Worm (Caenorhabditis elegans) whole organism, late embryonic: ENCODE measurements around the gene C16D9.1.

Experiments used
- ama-1 ChIP-seq: fragments of 150-350 bp; optimal IDR thresholded peaks from 2 replicates; lab custom pipeline; 2014
- ceh-48 ChIP-seq: sonication (generic microtip); optimal IDR thresholded peaks from 2 replicates; lab custom pipeline; 2016; ENCODE audit warnings: missing genetic modification characterization, inconsistent platforms, missing compliant biosample characterization
- fkh-6 ChIP-seq: sonication (generic microtip); optimal IDR thresholded peaks from 2 replicates; lab custom pipeline; 2016; ENCODE audit warnings: missing genetic modification characterization, missing compliant biosample characterization

DNA sequence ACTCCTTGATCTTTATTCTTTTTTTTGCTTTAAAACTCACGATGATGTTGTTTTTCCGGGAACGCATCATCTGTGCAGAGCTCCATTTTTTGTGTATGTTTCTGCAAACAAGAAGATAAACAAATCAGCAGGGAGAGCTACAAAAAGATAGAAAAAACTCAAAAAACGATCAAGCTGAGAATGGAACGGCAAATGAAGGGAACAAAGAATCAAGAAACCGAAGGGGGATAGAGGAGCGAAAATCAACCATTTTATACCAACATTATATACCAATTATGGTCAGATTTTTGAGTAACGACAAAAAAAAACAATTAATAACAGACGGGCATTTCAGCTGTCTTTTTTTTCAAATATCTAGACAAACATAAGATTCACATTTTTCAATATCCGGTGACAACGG lies 25.7 kb downstream of the C16D9.1 start, which contains the start of gene slc-17.5:
- no peak for TF ChIP-seq ama-1
- TF ChIP-seq fkh-6 (tag; lab: Kevin White, UChicago) = no peak
- no peak for TF ChIP-seq ceh-48 (tag; lab: Kevin White, UChicago)
